Worm (Caenorhabditis elegans): ENCODE data around the gene F09E5.16.
"Not testable (repeated sequence)": the region's sequence is repeated elsewhere in the genome, so short reads cannot be mapped to it uniquely, and the experiment has no call there.

The F09E5.16 gene

ce11 chrII:5377467-5378238, 12.1 kb upstream of the F09E5.16 start, which contains the start of gene prdx-2:
TSS of gene prdx-2 (plus strand) at chrII:5378195.
- TF ChIP-seq unc-62 (GFP tag; optimal IDR thresholded peaks at IDR 0.05), result no peak

- TF ChIP-seq unc-62 (GFP tag; optimal IDR thresholded peaks at IDR 0.05), result no peak
These were observed 9.4 kb upstream of the F09E5.16 start, which contains the start of gene algn-2 for ce11 chrII:5374967-5375366. TSS of gene algn-2 (plus strand) at chrII:5375267.

- no peak for TF ChIP-seq unc-62 (GFP tag; optimal IDR thresholded peaks at IDR 0.05)
These were observed 7.9 kb upstream of the F09E5.16 start, which contains the start of the genes agt-2 and F09E5.3 for ce11 chrII:5373275-5374047. TSS of gene agt-2 (minus strand) at chrII:5373827. TSS of gene F09E5.3 (plus strand) at chrII:5373997.

- no peak for TF ChIP-seq unc-62 (GFP tag; optimal IDR thresholded peaks at IDR 0.05)
These were observed 5.1 kb upstream of the F09E5.16 start, which contains the start of gene F09E5.12 for ce11 chrII:5370641-5371040. TSS of gene F09E5.12 (minus strand) at chrII:5370741.

- no peak for TF ChIP-seq unc-62 (GFP tag; optimal IDR thresholded peaks at IDR 0.05)
These were observed 1.0 kb downstream of the F09E5.16 start for ce11 chrII:5364516-5364915.

- no peak for TF ChIP-seq unc-62 (GFP tag; optimal IDR thresholded peaks at IDR 0.05)
These were observed 6.3 kb downstream of the F09E5.16 start, which contains the start of gene sec-6 for ce11 chrII:5359252-5359651. TSS of gene sec-6 (plus strand) at chrII:5359552.

ce11 chrII:5358137-5358745, 7.3 kb downstream of the F09E5.16 start, which contains the start of the genes F09E5.11 and bmy-1:
TSS of gene F09E5.11 (minus strand) at chrII:5358187.
TSS of gene bmy-1 (plus strand) at chrII:5358695.
- no peak for TF ChIP-seq unc-62 (GFP tag; optimal IDR thresholded peaks at IDR 0.05)

- TF ChIP-seq unc-62 (GFP tag; optimal IDR thresholded peaks at IDR 0.05), result no peak
These were observed 10.2 kb downstream of the F09E5.16 start, which contains the start of gene srg-69 for ce11 chrII:5355384-5355783. TSS of gene srg-69 (plus strand) at chrII:5355684.

ce11 chrII:5353642-5354041, 11.9 kb downstream of the F09E5.16 start:
- no peak for TF ChIP-seq unc-62 (GFP tag; optimal IDR thresholded peaks at IDR 0.05)

- no peak for TF ChIP-seq unc-62 (GFP tag; optimal IDR thresholded peaks at IDR 0.05)
These were observed 13.7 kb downstream of the F09E5.16 start, which contains the start of gene F09E5.7 for ce11 chrII:5351799-5352198. TSS of gene F09E5.7 (plus strand) at chrII:5352099.

ce11 chrII:5350357-5350756, 15.2 kb downstream of the F09E5.16 start, which contains the start of gene F09E5.8:
TSS of gene F09E5.8 (plus strand) at chrII:5350669.
- not testable (repeated sequence) for TF ChIP-seq unc-62 (GFP tag; optimal IDR thresholded peaks at IDR 0.05)

ce11 chrII:5344775-5345174, 20.8 kb downstream of the F09E5.16 start, which contains the start of gene F09E5.14:
TSS of gene F09E5.14 (minus strand) at chrII:5344875.
- no peak for TF ChIP-seq unc-62 (GFP tag; optimal IDR thresholded peaks at IDR 0.05)

- no peak for TF ChIP-seq unc-62 (GFP tag; optimal IDR thresholded peaks at IDR 0.05)
These were observed 23.1 kb downstream of the F09E5.16 start for ce11 chrII:5342412-5342811.

- TF ChIP-seq unc-62 (GFP tag; optimal IDR thresholded peaks at IDR 0.05), result no peak
These were observed 24.0 kb downstream of the F09E5.16 start for ce11 chrII:5341573-5341972.

Measured in whole organism, dauer.